Worm (Caenorhabditis elegans) whole organism, L1 larva: ENCODE measurements around the gene pqe-1.

Source experiments
- efl-3 ChIP-seq: fragments of 200-800 bp; sonication (Bioruptor generic); optimal IDR thresholded peaks from 2 replicates; lab custom pipeline; 2018; ENCODE audit warnings: mild to moderate bottlenecking, missing genetic modification characterization, missing compliant biosample characterization
- elt-3 ChIP-seq, 6 experiments: fragments of 150-350 bp in 1 of 6; sonication (generic microtip); optimal IDR thresholded peaks; 2 replicates each; lab custom pipeline; 2017 to 2018; ENCODE audit warnings: missing biosample characterization in 6 of 6, missing genetic modification characterization in 6 of 6, inconsistent platforms in 1 of 6
- fkh-10 ChIP-seq: sonication (generic microtip); optimal IDR thresholded peaks from 2 replicates; lab custom pipeline; 2017; ENCODE audit warnings: missing biosample characterization, missing genetic modification reagents, missing genetic modification characterization
- lin-39 ChIP-seq: fragments of 150-350 bp; optimal IDR thresholded peaks from 2 replicates; lab custom pipeline; 2014; ENCODE audit warnings: missing biosample characterization, missing genetic modification reagents, missing genetic modification characterization
- nhr-237 ChIP-seq: fragments of 150-350 bp; optimal IDR thresholded peaks from 2 replicates; lab custom pipeline; 2014; ENCODE audit warnings: missing biosample characterization, missing genetic modification characterization
- nhr-47 ChIP-seq: sonication (generic microtip); optimal IDR thresholded peaks from 2 replicates; lab custom pipeline; 2016; ENCODE audit warnings: mild to moderate bottlenecking, missing genetic modification characterization, moderate library complexity, missing compliant biosample characterization
- rnt-1 ChIP-seq: sonication (generic microtip); optimal IDR thresholded peaks from 2 replicates; lab custom pipeline; 2016; ENCODE audit warnings: mild to moderate bottlenecking, missing genetic modification characterization, moderate library complexity, missing compliant biosample characterization
- ztf-11 ChIP-seq, 2 experiments: sonication (generic microtip); optimal IDR thresholded peaks; 2 replicates each; lab custom pipeline; 2016 to 2017; ENCODE audit warnings: missing genetic modification characterization in 2 of 2, missing biosample characterization in 1 of 2, missing compliant biosample characterization in 1 of 2
- ztf-4 ChIP-seq: fragments of 150-350 bp; optimal IDR thresholded peaks from 2 replicates; lab custom pipeline; 2014; ENCODE audit warnings: missing biosample characterization, missing genetic modification characterization

- peak in 1 of 2 experiments; percentile 3 for TF ChIP-seq ztf-11 (tag; optimal IDR thresholded peaks at IDR 0.05; lab: Kevin White, UChicago)
- TF ChIP-seq lin-39 (tag; lab: Kevin White, UChicago) = no peak
- peak; percentile 69 for TF ChIP-seq nhr-47 (tag; lab: Kevin White, UChicago)
- TF ChIP-seq elt-3 (tag; optimal IDR thresholded peaks at IDR 0.05; lab: Kevin White, UChicago) = no peak
- TF ChIP-seq nhr-237 (tag; lab: Kevin White, UChicago) = no peak
- no peak for TF ChIP-seq ztf-4 (tag; lab: Kevin White, UChicago)
- no peak for TF ChIP-seq fkh-10
- TF ChIP-seq efl-3 (GFP tag; lab: Kevin White, UChicago) = no peak
- TF ChIP-seq rnt-1 (tag; lab: Kevin White, UChicago) = peak; percentile 72
These were observed 5.3 kb upstream of the pqe-1 start for ce11 chrIII:5305725-5306124.
